Worm (Caenorhabditis elegans): ENCODE data around the gene Y54H5A.2.

The Y54H5A.2 gene

ce11 chrIII:5150980-5151379 is 1.6 kb upstream of the Y54H5A.2 start:
- TF ChIP-seq unc-55 (GFP tag; optimal IDR thresholded peaks at IDR 0.05) (peak; percentile 33), ceh-31 (tag; optimal IDR thresholded peaks at IDR 0.05) (no peak), tbx-2 (tag; optimal IDR thresholded peaks at IDR 0.05) (peak; percentile 85)

- TF ChIP-seq tbx-2 (tag; optimal IDR thresholded peaks at IDR 0.05) (peak; percentile 68), ztf-16 (tag; optimal IDR thresholded peaks at IDR 0.05) (no peak), pha-4 (tag; optimal IDR thresholded peaks at IDR 0.05) (no peak), pax-1 (tag; optimal IDR thresholded peaks at IDR 0.05) (no peak), dmd-4 (tag; optimal IDR thresholded peaks at IDR 0.05; ENCODE audit: borderline replicate concordance) (no peak), ceh-45 (GFP tag; IDR thresholded peaks at IDR 0.05) (no peak), hlh-6 (tag; optimal IDR thresholded peaks at IDR 0.05) (no peak), C38D4.7 (GFP tag; optimal IDR thresholded peaks at IDR 0.05) (no peak)
Observed at ce11 chrIII:5150012-5150411, 634 bp upstream of the Y54H5A.2 start.

ce11 chrIII:5147445-5147844 is 1.9 kb downstream of the Y54H5A.2 start:
- TF ChIP-seq lim-6 (tag; optimal IDR thresholded peaks at IDR 0.05) (no peak), dmd-4 (tag; optimal IDR thresholded peaks at IDR 0.05; ENCODE audit: borderline replicate concordance) (no peak), ceh-18 (tag; optimal IDR thresholded peaks at IDR 0.05) (no peak), pros-1 (tag; optimal IDR thresholded peaks at IDR 0.05) (no peak), fax-1 (tag; optimal IDR thresholded peaks at IDR 0.05) (no peak), ceh-6 (GFP tag; optimal IDR thresholded peaks at IDR 0.05) (no peak), ceh-31 (tag; optimal IDR thresholded peaks at IDR 0.05) (no peak), unc-55 (GFP tag; optimal IDR thresholded peaks at IDR 0.05) (no peak), hlh-13 (GFP tag; optimal IDR thresholded peaks at IDR 0.05) (no peak)

ce11 chrIII:5146749-5147148 is 2.6 kb downstream of the Y54H5A.2 start:
- TF ChIP-seq elt-2 (tag; optimal IDR thresholded peaks at IDR 0.05) (peak; percentile 91), npax-4 (tag; optimal IDR thresholded peaks at IDR 0.05) (no peak), tbx-2 (tag; optimal IDR thresholded peaks at IDR 0.05) (peak; percentile 74)

ce11 chrIII:5145874-5146273 is 3.5 kb downstream of the Y54H5A.2 start:
- TF ChIP-seq syd-9 (tag; optimal IDR thresholded peaks at IDR 0.05) (no peak), mec-3 (tag; optimal IDR thresholded peaks at IDR 0.05; ENCODE audit: borderline replicate concordance) (no peak), tbx-2 (tag; optimal IDR thresholded peaks at IDR 0.05) (no peak), lim-6 (tag; optimal IDR thresholded peaks at IDR 0.05) (no peak), hlh-8 (tag; optimal IDR thresholded peaks at IDR 0.05) (no peak), ceh-34 (tag; optimal IDR thresholded peaks at IDR 0.05) (no peak), tbx-7 (tag; optimal IDR thresholded peaks at IDR 0.05) (no peak)

ce11 chrIII:5144169-5144568 is 5.2 kb downstream of the Y54H5A.2 start:
- TF ChIP-seq pat-9 (tag; optimal IDR thresholded peaks at IDR 0.05) (no peak), hlh-30 (tag; optimal IDR thresholded peaks at IDR 0.05; ENCODE audit: insufficient read depth) (peak; percentile 23)

ce11 chrIII:5143520-5143919 is 5.9 kb downstream of the Y54H5A.2 start:
- TF ChIP-seq elt-2 (tag; optimal IDR thresholded peaks at IDR 0.05) (peak; percentile 18), pat-9 (tag; optimal IDR thresholded peaks at IDR 0.05) (no peak), fkh-6 (tag; optimal IDR thresholded peaks at IDR 0.05) (no peak), pros-1 (tag; optimal IDR thresholded peaks at IDR 0.05) (no peak)

ce11 chrIII:5141935-5142334 is 7.4 kb downstream of the Y54H5A.2 start:
- TF ChIP-seq hlh-6 (tag; optimal IDR thresholded peaks at IDR 0.05) (no peak), lin-11 (tag; optimal IDR thresholded peaks at IDR 0.05) (no peak), elt-2 (tag; optimal IDR thresholded peaks at IDR 0.05) (no peak), pqm-1 (tag; optimal IDR thresholded peaks at IDR 0.05) (no peak), ztf-16 (tag; optimal IDR thresholded peaks at IDR 0.05) (no peak), ceh-22 (tag; optimal IDR thresholded peaks at IDR 0.05) (no peak), unc-55 (GFP tag; optimal IDR thresholded peaks at IDR 0.05) (peak; percentile 4), ceh-2 (tag; optimal IDR thresholded peaks at IDR 0.05) (no peak), hlh-30 (tag; optimal IDR thresholded peaks at IDR 0.05; ENCODE audit: insufficient read depth) (peak; percentile 28), elt-4 (tag; optimal IDR thresholded peaks at IDR 0.05) (no peak), T23F11.4 (GFP tag; optimal IDR thresholded peaks at IDR 0.05) (no peak), ceh-34 (tag; optimal IDR thresholded peaks at IDR 0.05) (no peak), F13H6.1 (tag; optimal IDR thresholded peaks at IDR 0.05) (no peak), ahr-1 (tag; optimal IDR thresholded peaks at IDR 0.05) (no peak), dve-1 (tag; optimal IDR thresholded peaks at IDR 0.05) (no peak), unc-42 (tag; optimal IDR thresholded peaks at IDR 0.05) (no peak)

Data from whole organism, late embryonic.